Worm (Caenorhabditis elegans): Measurements from ENCODE around the gene mut-14.

mut-14 gene

ce11 chrV:5628014-5628413, 32.5 kb downstream of the mut-14 start:
- TF ChIP-seq hlh-4 (tag; optimal IDR thresholded peaks at IDR 0.05) (no peak), elt-3 (tag; optimal IDR thresholded peaks at IDR 0.05) (no peak), skn-1 (tag; optimal IDR thresholded peaks at IDR 0.05) (no peak), dsc-1 (tag; optimal IDR thresholded peaks at IDR 0.05) (no peak), nhr-84 (tag; optimal IDR thresholded peaks at IDR 0.05) (no peak), lin-14 (GFP tag; optimal IDR thresholded peaks at IDR 0.05) (no peak), nhr-19 (GFP tag; conservative IDR thresholded peaks at IDR 0.05) (no peak), sox-4 (tag; optimal IDR thresholded peaks at IDR 0.05) (no peak), snu-23 (GFP tag; optimal IDR thresholded peaks at IDR 0.05) (no peak)

ce11 chrV:5621390-5621789, 39.1 kb downstream of the mut-14 start, which contains the start of gene M03E7.1:
M03E7.1 (plus strand) TSS chrV:5621690.
- TF ChIP-seq elt-2 (tag; optimal IDR thresholded peaks at IDR 0.05), result no peak
- TF ChIP-seq C34B4.2 (tag; optimal IDR thresholded peaks at IDR 0.05), result no peak
- no peak for TF ChIP-seq Y116A8C.19 (tag; optimal IDR thresholded peaks at IDR 0.05; ENCODE audit: borderline replicate concordance)
- TF ChIP-seq nhr-47 (tag; optimal IDR thresholded peaks at IDR 0.05), result no peak
- no peak for TF ChIP-seq xbp-1 (tag; optimal IDR thresholded peaks at IDR 0.05)
- no peak for TF ChIP-seq C16A3.4 (tag; optimal IDR thresholded peaks at IDR 0.05)
- TF ChIP-seq snu-23 (GFP tag; optimal IDR thresholded peaks at IDR 0.05), result no peak
- no peak for TF ChIP-seq egl-27 (tag; optimal IDR thresholded peaks at IDR 0.05)
- no peak for TF ChIP-seq unc-62 (GFP tag; optimal IDR thresholded peaks at IDR 0.05)
- TF ChIP-seq aha-1 (tag; optimal IDR thresholded peaks at IDR 0.05), result no peak
- TF ChIP-seq lir-3 (tag; optimal IDR thresholded peaks at IDR 0.05; ENCODE audit: poor library complexity), result no peak
- TF ChIP-seq pax-3 (tag; optimal IDR thresholded peaks at IDR 0.05), result no peak
- no peak for TF ChIP-seq fkh-4 (tag; optimal IDR thresholded peaks at IDR 0.05; ENCODE audit: borderline replicate concordance)
- TF ChIP-seq ztf-4 (tag; optimal IDR thresholded peaks at IDR 0.05), result no peak
- no peak for TF ChIP-seq nhr-12 (tag; optimal IDR thresholded peaks at IDR 0.05)
- TF ChIP-seq ceh-88 (GFP tag; IDR thresholded peaks at IDR 0.05), result no peak
- TF ChIP-seq nhr-71 (tag; optimal IDR thresholded peaks at IDR 0.05), result no peak

DNA sequence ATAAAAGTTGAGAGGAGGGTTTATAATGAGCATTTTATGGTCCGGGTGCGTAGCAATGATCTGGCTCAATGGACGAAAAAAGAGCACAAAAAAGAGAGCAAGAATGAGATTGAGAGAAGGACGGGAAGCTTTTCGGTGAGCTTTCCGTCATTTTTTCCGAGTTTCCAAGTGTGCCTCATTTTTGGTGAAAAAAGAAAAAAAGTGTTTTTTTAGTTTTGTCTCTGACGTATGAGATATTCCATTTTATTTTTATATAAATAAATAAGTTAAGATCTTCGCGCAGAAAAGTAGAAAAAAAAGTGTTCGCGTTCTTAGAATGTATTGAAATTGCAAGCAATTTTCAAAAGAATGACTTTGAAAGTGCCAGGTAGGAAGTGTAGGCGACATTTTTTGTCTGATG, 40.5 kb downstream of the mut-14 start, which contains the start of gene memb-2:
memb-2 (minus strand) TSS at position 101 of the 400 bp plus-strand sequence.
- TF ChIP-seq zip-4 (GFP tag; optimal IDR thresholded peaks at IDR 0.05) (no peak), pag-3 (tag; optimal IDR thresholded peaks at IDR 0.05; ENCODE audit: borderline replicate concordance, insufficient read depth) (no peak), xbp-1 (tag; optimal IDR thresholded peaks at IDR 0.05) (no peak), fos-1 (tag; optimal IDR thresholded peaks at IDR 0.05) (no peak), nhr-19 (GFP tag; conservative IDR thresholded peaks at IDR 0.05) (no peak), aha-1 (tag; optimal IDR thresholded peaks at IDR 0.05) (no peak), pqm-1 (tag; optimal IDR thresholded peaks at IDR 0.05) (no peak), nhr-28 (tag; optimal IDR thresholded peaks at IDR 0.05) (no peak), unc-98 (GFP tag; IDR thresholded peaks at IDR 0.05) (no peak), nhr-20 (tag; optimal IDR thresholded peaks at IDR 0.05) (no peak), unc-62 (GFP tag; optimal IDR thresholded peaks at IDR 0.05) (no peak), unc-130 (tag; optimal IDR thresholded peaks at IDR 0.05) (no peak), nhr-76 (tag; optimal IDR thresholded peaks at IDR 0.05) (no peak), C04F5.9 (tag; optimal IDR thresholded peaks at IDR 0.05) (no peak)

- TF ChIP-seq nhr-77 (tag; optimal IDR thresholded peaks at IDR 0.05) (no peak), dpl-1 (GFP tag; optimal IDR thresholded peaks at IDR 0.05) (peak in 1 of 3 experiments; percentile 61), lsy-2 (tag; optimal IDR thresholded peaks at IDR 0.05) (peak in 1 of 2 experiments; percentile 79), mep-1 (tag; optimal IDR thresholded peaks at IDR 0.05) (peak; percentile 23), lin-35 (GFP tag; optimal IDR thresholded peaks at IDR 0.05) (peak in 1 of 2 experiments; percentile 53), efl-1 (optimal IDR thresholded peaks at IDR 0.05) (peak; percentile 25 to 45), efl-1 (GFP tag; optimal IDR thresholded peaks at IDR 0.05 in 1 of 2) (peak; percentile 30 to 69), fkh-8 (tag; optimal IDR thresholded peaks at IDR 0.05) (no peak), tbx-2 (tag; optimal IDR thresholded peaks at IDR 0.05) (no peak), sox-4 (tag; optimal IDR thresholded peaks at IDR 0.05) (no peak)
Measured at ce11 chrV:5619372-5619771, 41.1 kb downstream of the mut-14 start.
